Fruit fly (Drosophila melanogaster) whole organism: ENCODE data around the gene NaPi-III.
A peak's percentile ranks its signal among the peaks of the same experiment; 100 is the strongest.

Source experiments
- CG8478 ChIP-seq: fragments of >200 bp; optimal IDR thresholded peaks from 2 replicates; lab custom pipeline; 2018; ENCODE audit warnings: inconsistent platforms
- Dll ChIP-seq: fragments of >200 bp; optimal IDR thresholded peaks from 2 replicates; lab custom pipeline; 2017
- EcR ChIP-seq, 2 experiments: fragments of >200 bp; optimal IDR thresholded peaks; 2 replicates each; lab custom pipeline; 2017; ENCODE audit warnings: missing biosample characterization in 2 of 2, missing genetic modification characterization in 2 of 2, missing genetic modification reagents in 2 of 2
- pan ChIP-seq: fragments of >200 bp; optimal IDR thresholded peaks from 2 replicates; lab custom pipeline; 2017
- psq ChIP-seq: fragments of >200 bp; optimal IDR thresholded peaks from 2 replicates; lab custom pipeline; 2017
- usp ChIP-seq: fragments of >200 bp; optimal IDR thresholded peaks from 2 replicates; lab custom pipeline; 2017; ENCODE audit warnings: missing biosample characterization, missing genetic modification characterization, mixed read lengths

Gene NaPi-III

dm6 chr3L:11117733-11118132, 5.4 kb upstream of the NaPi-III start:
- no peak for TF ChIP-seq psq (lab: Kevin White, UChicago)

- TF ChIP-seq EcR (GFP tag; optimal IDR thresholded peaks at IDR 0.05; lab: Kevin White, UChicago) (no peak), Dll (lab: Kevin White, UChicago) (peak; percentile 22)
Observed at dm6 chr3L:11118627-11119395, 4.3 kb upstream of the NaPi-III start.

- TF ChIP-seq psq (lab: Kevin White, UChicago), result no peak
- TF ChIP-seq EcR (GFP tag; optimal IDR thresholded peaks at IDR 0.05; lab: Kevin White, UChicago), result no peak
- TF ChIP-seq CG8478 (lab: Kevin White, UChicago), result no peak
- no peak for TF ChIP-seq pan (lab: Kevin White, UChicago)
- TF ChIP-seq usp (GFP tag; lab: Kevin White, UChicago), result no peak
- TF ChIP-seq Dll (lab: Kevin White, UChicago), result no peak
Observed at dm6 chr3L:11119396-11119900, 3.7 kb upstream of the NaPi-III start.

dm6 chr3L:11119901-11120418, 3.2 kb upstream of the NaPi-III start:
- no peak for TF ChIP-seq Dll (lab: Kevin White, UChicago)
- no peak for TF ChIP-seq CG8478 (lab: Kevin White, UChicago)
- no peak for TF ChIP-seq pan (lab: Kevin White, UChicago)
- no peak for TF ChIP-seq psq (lab: Kevin White, UChicago)
- TF ChIP-seq usp (GFP tag; lab: Kevin White, UChicago), result no peak
- TF ChIP-seq EcR (GFP tag; optimal IDR thresholded peaks at IDR 0.05; lab: Kevin White, UChicago), result no peak

dm6 chr3L:11120419-11120958, 2.7 kb upstream of the NaPi-III start, which contains the start of the genes FoxK and mRpL2:
Gene FoxK, minus strand, starts transcription at chr3L:11120783.
Gene mRpL2, plus strand, starts transcription at chr3L:11120847.
- TF ChIP-seq usp (GFP tag; lab: Kevin White, UChicago) (no peak), Dll (lab: Kevin White, UChicago) (no peak), EcR (GFP tag; optimal IDR thresholded peaks at IDR 0.05; lab: Kevin White, UChicago) (no peak), CG8478 (lab: Kevin White, UChicago) (no peak), psq (lab: Kevin White, UChicago) (no peak), pan (lab: Kevin White, UChicago) (no peak)

- TF ChIP-seq EcR (GFP tag; optimal IDR thresholded peaks at IDR 0.05; lab: Kevin White, UChicago), result no peak
- TF ChIP-seq psq (lab: Kevin White, UChicago), result no peak
- no peak for TF ChIP-seq CG8478 (lab: Kevin White, UChicago)
- TF ChIP-seq Dll (lab: Kevin White, UChicago), result peak; percentile 90
- TF ChIP-seq usp (GFP tag; lab: Kevin White, UChicago), result no peak
Observed at dm6 chr3L:11123598-11124284, 593 bp downstream of the NaPi-III start.

- no peak for TF ChIP-seq pan (lab: Kevin White, UChicago)
- TF ChIP-seq usp (GFP tag; lab: Kevin White, UChicago), result no peak
- TF ChIP-seq psq (lab: Kevin White, UChicago), result no peak
- no peak for TF ChIP-seq EcR (GFP tag; optimal IDR thresholded peaks at IDR 0.05; lab: Kevin White, UChicago)
- TF ChIP-seq Dll (lab: Kevin White, UChicago), result no peak
Observed at dm6 chr3L:11124439-11124838, 1.3 kb downstream of the NaPi-III start.

- TF ChIP-seq usp (GFP tag; lab: Kevin White, UChicago) (no peak), psq (lab: Kevin White, UChicago) (no peak), EcR (GFP tag; optimal IDR thresholded peaks at IDR 0.05; lab: Kevin White, UChicago) (no peak), Dll (lab: Kevin White, UChicago) (no peak), pan (lab: Kevin White, UChicago) (no peak), CG8478 (lab: Kevin White, UChicago) (no peak)
Observed at dm6 chr3L:11124841-11125240, 1.7 kb downstream of the NaPi-III start.

dm6 chr3L:11125636-11126532, 2.7 kb downstream of the NaPi-III start:
- TF ChIP-seq Dll (lab: Kevin White, UChicago) (no peak), EcR (GFP tag; optimal IDR thresholded peaks at IDR 0.05; lab: Kevin White, UChicago) (no peak), usp (GFP tag; lab: Kevin White, UChicago) (no peak), CG8478 (lab: Kevin White, UChicago) (no peak), pan (lab: Kevin White, UChicago) (no peak), psq (lab: Kevin White, UChicago) (no peak)

- TF ChIP-seq CG8478 (lab: Kevin White, UChicago) (no peak), Dll (lab: Kevin White, UChicago) (no peak), usp (GFP tag; lab: Kevin White, UChicago) (no peak), pan (lab: Kevin White, UChicago) (no peak), psq (lab: Kevin White, UChicago) (no peak), EcR (GFP tag; optimal IDR thresholded peaks at IDR 0.05; lab: Kevin White, UChicago) (no peak)
Observed at dm6 chr3L:11130535-11130934, 7.4 kb downstream of the NaPi-III start, which contains the start of gene nol. Gene nol, plus strand, starts transcription at chr3L:11130835.
